Worm (Caenorhabditis elegans) whole organism, L1 larva: ENCODE results near the gene ZK546.5.
"Not testable (repeated sequence)": the region's sequence is repeated elsewhere in the genome, so short reads cannot be mapped to it uniquely, and the experiment has no call there.

Experiments used
- C04F5.9 ChIP-seq: sonication (generic microtip); optimal IDR thresholded peaks from 2 replicates; lab custom pipeline; 2016; ENCODE audit warnings: missing genetic modification characterization, missing compliant biosample characterization
- C16A3.4 ChIP-seq: fragments of 150-350 bp; optimal IDR thresholded peaks from 2 replicates; lab custom pipeline; 2014; ENCODE audit warnings: missing biosample characterization, missing genetic modification characterization
- Y116A8C.19 ChIP-seq: sonication (generic microtip); optimal IDR thresholded peaks from 2 replicates; lab custom pipeline; 2016; ENCODE audit warnings: missing compliant biosample characterization, missing genetic modification characterization, borderline replicate concordance
- aha-1 ChIP-seq: fragments of 150-350 bp; optimal IDR thresholded peaks from 2 replicates; lab custom pipeline; 2014; ENCODE audit warnings: missing biosample characterization, missing genetic modification characterization
- alr-1 ChIP-seq: fragments of 200-800 bp; sonication (Bioruptor generic); optimal IDR thresholded peaks from 2 replicates; lab custom pipeline; 2018; ENCODE audit warnings: borderline replicate concordance, mild to moderate bottlenecking, missing genetic modification characterization, missing compliant biosample characterization
- aly-2 ChIP-seq: fragments of 150-350 bp; optimal IDR thresholded peaks from 2 replicates; lab custom pipeline; 2014; ENCODE audit warnings: missing biosample characterization, missing genetic modification characterization
- ama-1 ChIP-seq: fragments of 150-350 bp; optimal IDR thresholded peaks from 2 replicates; lab custom pipeline; 2014
- ceh-63 ChIP-seq: fragments of 200-800 bp; sonication (Bioruptor generic); optimal IDR thresholded peaks from 2 replicates; lab custom pipeline; 2018; ENCODE audit warnings: mild to moderate bottlenecking, missing genetic modification characterization, missing compliant biosample characterization
- ceh-90 ChIP-seq: sonication (generic microtip); optimal IDR thresholded peaks from 2 replicates; lab custom pipeline; 2016; ENCODE audit warnings: missing genetic modification characterization, missing compliant biosample characterization
- efl-1 ChIP-seq, 4 experiments: fragments of 150-350 bp; optimal IDR thresholded peaks in 3 of 4; peaks in 1 of 4; 1 replicate in 1 of 4; 2 replicates in 3 of 4; lab custom pipeline; 2014; ENCODE audit warnings: missing biosample characterization in 2 of 4, missing genetic modification characterization in 2 of 4, missing genetic modification reagents in 2 of 4
- efl-3 ChIP-seq: fragments of 200-800 bp; sonication (Bioruptor generic); optimal IDR thresholded peaks from 2 replicates; lab custom pipeline; 2018; ENCODE audit warnings: mild to moderate bottlenecking, missing genetic modification characterization, missing compliant biosample characterization
- egl-27 ChIP-seq, 2 experiments: fragments of 150-350 bp in 1 of 2; sonication (generic microtip); optimal IDR thresholded peaks; 3 replicates each; lab custom pipeline; 2017 to 2018; ENCODE audit warnings: missing biosample characterization in 2 of 2, missing genetic modification characterization in 2 of 2, missing genetic modification reagents in 2 of 2
- elt-2 ChIP-seq: sonication (generic microtip); optimal IDR thresholded peaks from 2 replicates; lab custom pipeline; 2016; ENCODE audit warnings: missing genetic modification characterization, mild to moderate bottlenecking, inconsistent platforms, missing compliant biosample characterization, missing genetic modification reagents
- elt-3 ChIP-seq, 6 experiments: fragments of 150-350 bp in 1 of 6; sonication (generic microtip); optimal IDR thresholded peaks; 2 replicates each; lab custom pipeline; 2017 to 2018; ENCODE audit warnings: missing biosample characterization in 6 of 6, missing genetic modification characterization in 6 of 6, inconsistent platforms in 1 of 6
- fkh-10 ChIP-seq: sonication (generic microtip); optimal IDR thresholded peaks from 2 replicates; lab custom pipeline; 2017; ENCODE audit warnings: missing biosample characterization, missing genetic modification reagents, missing genetic modification characterization
- fkh-8 ChIP-seq: sonication (generic microtip); optimal IDR thresholded peaks from 2 replicates; lab custom pipeline; 2016; ENCODE audit warnings: mild to moderate bottlenecking, missing genetic modification characterization, missing compliant biosample characterization
- grh-1 ChIP-seq: fragments of 200-800 bp; sonication (Bioruptor generic); IDR thresholded peaks from 2 replicates; pipeline ENCODE4 v1.3.6; 2022; ENCODE audit warnings: missing genetic modification reagents, missing genetic modification characterization, missing compliant biosample characterization
- hpl-2 ChIP-seq: fragments of 150-350 bp; optimal IDR thresholded peaks from 2 replicates; lab custom pipeline; 2014; ENCODE audit warnings: missing biosample characterization, missing genetic modification reagents, missing genetic modification characterization
- irx-1 ChIP-seq: sonication (generic microtip); optimal IDR thresholded peaks from 2 replicates; lab custom pipeline; 2016; ENCODE audit warnings: missing genetic modification characterization, missing compliant biosample characterization
- isw-1 ChIP-seq: fragments of 200-800 bp; sonication (Bioruptor generic); IDR thresholded peaks from 2 replicates; pipeline ENCODE4 v1.3.6; 2022; ENCODE audit warnings: missing genetic modification characterization, missing compliant biosample characterization
- jun-1 ChIP-seq: fragments of 150-350 bp; optimal IDR thresholded peaks from 2 replicates; lab custom pipeline; 2014; ENCODE audit warnings: missing biosample characterization, missing genetic modification reagents, missing genetic modification characterization
- lin-35 ChIP-seq, 2 experiments: fragments of 150-350 bp; optimal IDR thresholded peaks; 2 replicates each; lab custom pipeline; 2014; ENCODE audit warnings: missing biosample characterization in 2 of 2, missing genetic modification characterization in 2 of 2, missing genetic modification reagents in 2 of 2
- lin-39 ChIP-seq: fragments of 150-350 bp; optimal IDR thresholded peaks from 2 replicates; lab custom pipeline; 2014; ENCODE audit warnings: missing biosample characterization, missing genetic modification reagents, missing genetic modification characterization
- lir-3 ChIP-seq: sonication (generic microtip); optimal IDR thresholded peaks from 2 replicates; lab custom pipeline; 2016; ENCODE audit warnings: mild to moderate bottlenecking, missing genetic modification characterization, moderate library complexity, missing compliant biosample characterization; ENCODE audit not compliant: poor library complexity
- mep-1 ChIP-seq: fragments of 150-350 bp; optimal IDR thresholded peaks from 2 replicates; lab custom pipeline; 2014; ENCODE audit warnings: missing biosample characterization, missing genetic modification characterization
- nhr-20 ChIP-seq: sonication (generic microtip); optimal IDR thresholded peaks from 2 replicates; lab custom pipeline; 2016; ENCODE audit warnings: mild to moderate bottlenecking, missing genetic modification characterization, missing compliant biosample characterization
- nhr-237 ChIP-seq: fragments of 150-350 bp; optimal IDR thresholded peaks from 2 replicates; lab custom pipeline; 2014; ENCODE audit warnings: missing biosample characterization, missing genetic modification characterization
- nhr-28 ChIP-seq: fragments of 150-350 bp; optimal IDR thresholded peaks from 2 replicates; lab custom pipeline; 2014; ENCODE audit warnings: missing biosample characterization, missing genetic modification characterization
- nhr-71 ChIP-seq: sonication (generic microtip); optimal IDR thresholded peaks from 2 replicates; lab custom pipeline; 2016; ENCODE audit warnings: mild to moderate bottlenecking, missing genetic modification characterization, moderate library complexity, missing compliant biosample characterization
- nhr-77 ChIP-seq: fragments of 150-350 bp; optimal IDR thresholded peaks from 2 replicates; lab custom pipeline; 2014; ENCODE audit warnings: missing biosample characterization, missing genetic modification characterization
- nhr-85 ChIP-seq: sonication (generic microtip); peaks from one replicate; lab custom pipeline; 2016; ENCODE audit warnings: missing genetic modification characterization, inconsistent platforms, missing compliant biosample characterization
- pag-3 ChIP-seq: sonication (generic microtip); optimal IDR thresholded peaks from 2 replicates; lab custom pipeline; 2017; ENCODE audit warnings: missing genetic modification characterization, mild to moderate bottlenecking, missing compliant biosample characterization, antibody characterized with exemption, borderline replicate concordance; ENCODE audit not compliant: insufficient read depth
- rnt-1 ChIP-seq: sonication (generic microtip); optimal IDR thresholded peaks from 2 replicates; lab custom pipeline; 2016; ENCODE audit warnings: mild to moderate bottlenecking, missing genetic modification characterization, moderate library complexity, missing compliant biosample characterization
- snpc-4 ChIP-seq: fragments of 150-350 bp; optimal IDR thresholded peaks from 2 replicates; lab custom pipeline; 2014; ENCODE audit warnings: missing biosample characterization, missing genetic modification characterization
- tbx-2 ChIP-seq: sonication (generic microtip); optimal IDR thresholded peaks from 2 replicates; lab custom pipeline; 2016; ENCODE audit warnings: missing genetic modification characterization, missing compliant biosample characterization
- unc-130 ChIP-seq: fragments of 150-350 bp; optimal IDR thresholded peaks from 2 replicates; lab custom pipeline; 2017; ENCODE audit warnings: missing biosample characterization, missing genetic modification characterization, inconsistent platforms
- ztf-4 ChIP-seq: fragments of 150-350 bp; optimal IDR thresholded peaks from 2 replicates; lab custom pipeline; 2014; ENCODE audit warnings: missing biosample characterization, missing genetic modification characterization

Gene ZK546.5

ce11 chrII:4891012-4891775, 44.4 kb upstream of the ZK546.5 start, which contains the start of gene gst-9 (continued):
- TF ChIP-seq lin-35 (GFP tag; optimal IDR thresholded peaks at IDR 0.05; lab: Kevin White, UChicago) (peak in 1 of 2 experiments; percentile 34), ceh-90 (no peak), aly-2 (peak; percentile 80), efl-1 (optimal IDR thresholded peaks at IDR 0.05; lab: Kevin White, UChicago) (peak; percentile 0 to 7), efl-1 (GFP tag; optimal IDR thresholded peaks at IDR 0.05 in 1 of 2; lab: Kevin White, UChicago) (peak in 1 of 2 experiments; percentile 55), alr-1 (tag; lab: Kevin White, UChicago) (no peak), Y116A8C.19 (tag; lab: Kevin White, UChicago) (no peak), fkh-8 (tag; lab: Kevin White, UChicago) (peak; percentile 26), ceh-63 (no peak), unc-130 (tag; lab: Kevin White, UChicago) (no peak), nhr-71 (tag; lab: Kevin White, UChicago) (peak; percentile 66), tbx-2 (tag; lab: Kevin White, UChicago) (no peak), elt-2 (peak; percentile 63), C16A3.4 (tag; lab: Kevin White, UChicago) (no peak), pag-3 (tag; lab: Kevin White, UChicago) (no peak), elt-3 (tag; optimal IDR thresholded peaks at IDR 0.05; lab: Kevin White, UChicago) (peak in 1 of 6 experiments; percentile 34), hpl-2 (no peak), rnt-1 (tag; lab: Kevin White, UChicago) (no peak), nhr-237 (tag; lab: Kevin White, UChicago) (no peak), aha-1 (tag; lab: Kevin White, UChicago) (no peak), nhr-77 (no peak), nhr-28 (no peak), isw-1 (GFP tag; lab: Robert Waterston, UW) (no peak), egl-27 (tag; optimal IDR thresholded peaks at IDR 0.05; lab: Kevin White, UChicago) (no peak), grh-1 (no peak), efl-3 (GFP tag; lab: Kevin White, UChicago) (no peak), jun-1 (no peak), C04F5.9 (tag; lab: Kevin White, UChicago) (no peak), mep-1 (tag; lab: Kevin White, UChicago) (peak; percentile 38), ama-1 (lab: Kevin White, UChicago) (peak; percentile 77)

ce11 chrII:4892594-4892993, 43.0 kb upstream of the ZK546.5 start, which contains the start of gene msp-33:
Gene msp-33 (minus strand): TSS chrII:4892694.
- TF ChIP-seq elt-2 (no peak), lin-39 (tag; lab: Kevin White, UChicago) (no peak), ztf-4 (no peak), C16A3.4 (tag; lab: Kevin White, UChicago) (no peak), nhr-28 (no peak), fkh-10 (GFP tag; lab: Kevin White, UChicago) (no peak), egl-27 (tag; optimal IDR thresholded peaks at IDR 0.05; lab: Kevin White, UChicago) (no peak), isw-1 (GFP tag; lab: Robert Waterston, UW) (no peak), snpc-4 (no peak), efl-3 (GFP tag; lab: Kevin White, UChicago) (no peak), unc-130 (tag; lab: Kevin White, UChicago) (no peak), efl-1 (optimal IDR thresholded peaks at IDR 0.05; lab: Kevin White, UChicago) (no peak), efl-1 (GFP tag; optimal IDR thresholded peaks at IDR 0.05 in 1 of 2; lab: Kevin White, UChicago) (no peak), nhr-20 (tag; lab: Kevin White, UChicago) (no peak), irx-1 (tag; lab: Kevin White, UChicago) (no peak), lir-3 (no peak)

DNA sequence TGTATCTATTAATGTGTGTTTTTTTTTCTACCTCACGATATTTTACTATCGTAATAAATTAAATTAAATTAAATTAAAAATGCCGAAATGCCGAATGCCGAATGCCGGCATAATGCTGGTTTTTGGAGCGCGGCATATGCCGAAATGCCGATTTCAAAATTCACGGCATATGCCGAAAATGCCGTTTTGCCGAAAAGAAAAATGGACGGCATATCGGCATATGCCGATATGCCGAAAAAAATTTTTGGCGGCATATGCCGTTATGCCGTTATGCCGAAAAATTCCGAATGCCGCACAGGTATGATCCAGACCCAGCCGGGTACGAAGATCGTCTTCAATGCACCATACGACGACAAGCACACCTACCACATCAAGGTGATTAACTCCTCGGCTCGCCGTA, 37.1 kb upstream of the ZK546.5 start, which contains the start of gene msp-32:
msp-32 (plus strand) TSS at position 301 of the 400 bp plus-strand sequence.
- TF ChIP-seq nhr-85 (tag; lab: Kevin White, UChicago); ama-1 (lab: Kevin White, UChicago); efl-3 (GFP tag; lab: Kevin White, UChicago): not testable (repeated sequence)
- TF ChIP-seq, all 84 proteins: peak for 0; not testable (repeated sequence) for 84
